Worm (Caenorhabditis elegans): ENCODE data around the gene C09H5.7.

The C09H5.7 gene

DNA sequence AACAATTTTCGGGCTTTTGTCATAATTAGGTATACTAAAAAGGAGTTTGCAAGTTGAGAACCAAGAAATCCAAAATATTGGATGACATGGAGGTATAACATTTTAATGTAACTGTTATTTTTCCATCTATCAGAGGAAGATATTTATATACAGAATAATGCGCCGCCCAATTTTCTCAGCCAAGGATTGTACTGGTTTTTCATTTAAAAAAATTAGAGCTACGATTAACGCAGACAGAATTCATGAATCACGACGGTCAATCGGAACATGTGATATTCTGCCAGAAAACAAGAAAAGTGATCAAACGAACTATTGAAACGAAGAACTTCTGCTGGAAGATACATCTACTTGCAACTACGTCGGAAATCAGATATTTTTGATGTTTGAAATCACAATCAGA lies 13.2 kb upstream of the C09H5.7 start, which contains the start of gene str-145:
Gene str-145 (minus strand): TSS at position 101 of the 400 bp plus-strand sequence.
- no peak for TF ChIP-seq nhr-12 (tag; optimal IDR thresholded peaks at IDR 0.05)
- TF ChIP-seq lin-13 (GFP tag; optimal IDR thresholded peaks at IDR 0.05): no peak
- TF ChIP-seq ZK546.5 (tag; optimal IDR thresholded peaks at IDR 0.05): no peak
- TF ChIP-seq ama-1 (optimal IDR thresholded peaks at IDR 0.05): no peak
- TF ChIP-seq dmd-4 (tag; optimal IDR thresholded peaks at IDR 0.05): no peak
- no peak for TF ChIP-seq ceh-82 (tag; optimal IDR thresholded peaks at IDR 0.05)
- no peak for TF ChIP-seq alr-1 (tag; optimal IDR thresholded peaks at IDR 0.05)
- TF ChIP-seq snpc-4 (tag; optimal IDR thresholded peaks at IDR 0.05): no peak
- TF ChIP-seq unc-39 (tag; optimal IDR thresholded peaks at IDR 0.05): no peak
- no peak for TF ChIP-seq nhr-129 (tag; optimal IDR thresholded peaks at IDR 0.05)
- no peak for TF ChIP-seq ztf-1 (GFP tag; conservative IDR thresholded peaks at IDR 0.05)
- TF ChIP-seq C34F6.9 (tag; optimal IDR thresholded peaks at IDR 0.05): no peak
- TF ChIP-seq blmp-1 (tag; optimal IDR thresholded peaks at IDR 0.05; ENCODE audit: insufficient read depth): no peak
- no peak for TF ChIP-seq sma-3 (GFP tag; optimal IDR thresholded peaks at IDR 0.05)
- no peak for TF ChIP-seq nhr-21 (tag; optimal IDR thresholded peaks at IDR 0.05)
- no peak for TF ChIP-seq mab-5 (tag; optimal IDR thresholded peaks at IDR 0.05)
- TF ChIP-seq mbf-1 (tag; optimal IDR thresholded peaks at IDR 0.05): no peak
- TF ChIP-seq nhr-23 (tag; optimal IDR thresholded peaks at IDR 0.05): no peak

DNA sequence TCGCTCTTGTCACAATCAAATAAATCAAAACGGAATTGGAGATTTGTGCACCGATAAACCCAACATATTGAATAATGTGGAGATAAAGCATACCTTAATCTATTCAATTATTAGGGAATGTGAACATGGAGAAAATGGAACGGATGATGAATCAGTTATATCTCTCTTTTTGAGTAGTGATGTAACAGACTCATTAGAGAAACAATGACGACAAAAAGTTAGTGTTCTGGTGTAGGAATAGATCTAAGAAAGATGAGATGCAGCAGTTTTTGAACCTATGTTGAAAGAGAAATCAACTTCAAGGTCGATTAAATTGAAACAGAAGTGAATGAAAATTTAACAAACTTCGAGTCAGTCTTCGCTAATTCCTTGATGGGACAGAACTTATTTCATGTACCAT lies 10.3 kb upstream of the C09H5.7 start, which contains the start of gene str-146:
Gene str-146 (minus strand): TSS at position 101 of the 400 bp plus-strand sequence.
- TF ChIP-seq ceh-82 (tag; optimal IDR thresholded peaks at IDR 0.05) (no peak), mab-5 (tag; optimal IDR thresholded peaks at IDR 0.05) (no peak), nhr-11 (tag; optimal IDR thresholded peaks at IDR 0.05) (no peak), lin-13 (GFP tag; optimal IDR thresholded peaks at IDR 0.05) (no peak), nhr-129 (tag; optimal IDR thresholded peaks at IDR 0.05) (no peak), mbf-1 (tag; optimal IDR thresholded peaks at IDR 0.05) (no peak), sem-4 (tag; optimal IDR thresholded peaks at IDR 0.05) (no peak), ZK546.5 (tag; optimal IDR thresholded peaks at IDR 0.05) (no peak), nhr-237 (tag; optimal IDR thresholded peaks at IDR 0.05) (no peak), unc-39 (tag; optimal IDR thresholded peaks at IDR 0.05) (no peak), lsy-2 (tag; optimal IDR thresholded peaks at IDR 0.05) (no peak), mdl-1 (tag; optimal IDR thresholded peaks at IDR 0.05) (no peak), lin-11 (tag; optimal IDR thresholded peaks at IDR 0.05) (no peak), crh-2 (tag; optimal IDR thresholded peaks at IDR 0.05) (no peak), ztf-4 (tag; optimal IDR thresholded peaks at IDR 0.05) (no peak)

DNA sequence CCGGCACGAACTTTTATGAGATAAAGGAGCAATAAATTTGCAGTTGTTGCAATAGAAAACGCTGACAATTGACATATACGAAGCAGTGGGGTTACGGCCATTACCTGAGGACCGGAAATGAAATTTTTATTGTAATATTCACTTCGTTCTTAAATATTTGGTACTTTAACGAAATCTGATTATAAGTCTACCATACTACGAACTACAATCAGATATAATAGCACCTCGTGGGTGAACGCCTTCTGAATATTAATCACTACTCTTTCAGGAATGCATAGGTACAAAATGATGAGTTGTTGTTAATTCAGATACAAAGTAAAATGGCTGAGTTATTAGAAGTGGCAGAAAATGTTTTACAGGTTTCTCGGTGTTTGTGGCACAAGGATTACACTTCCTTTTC lies 7.3 kb upstream of the C09H5.7 start, which contains the start of gene str-129:
Gene str-129 (minus strand): TSS at position 101 of the 400 bp plus-strand sequence.
- TF ChIP-seq peb-1 (tag; optimal IDR thresholded peaks at IDR 0.05) (no peak), mbf-1 (tag; optimal IDR thresholded peaks at IDR 0.05) (no peak), lin-39 (tag; optimal IDR thresholded peaks at IDR 0.05) (no peak), Y55F3AM.14 (GFP tag; optimal IDR thresholded peaks at IDR 0.05) (no peak), C34F6.9 (tag; optimal IDR thresholded peaks at IDR 0.05) (no peak), nhr-6 (tag; optimal IDR thresholded peaks at IDR 0.05) (no peak), sma-9 (GFP tag; optimal IDR thresholded peaks at IDR 0.05) (no peak), sma-9 (tag; optimal IDR thresholded peaks at IDR 0.05) (no peak), aly-2 (tag; optimal IDR thresholded peaks at IDR 0.05) (no peak), nhr-10 (tag; optimal IDR thresholded peaks at IDR 0.05) (no peak), nhr-77 (tag; optimal IDR thresholded peaks at IDR 0.05) (no peak)

DNA sequence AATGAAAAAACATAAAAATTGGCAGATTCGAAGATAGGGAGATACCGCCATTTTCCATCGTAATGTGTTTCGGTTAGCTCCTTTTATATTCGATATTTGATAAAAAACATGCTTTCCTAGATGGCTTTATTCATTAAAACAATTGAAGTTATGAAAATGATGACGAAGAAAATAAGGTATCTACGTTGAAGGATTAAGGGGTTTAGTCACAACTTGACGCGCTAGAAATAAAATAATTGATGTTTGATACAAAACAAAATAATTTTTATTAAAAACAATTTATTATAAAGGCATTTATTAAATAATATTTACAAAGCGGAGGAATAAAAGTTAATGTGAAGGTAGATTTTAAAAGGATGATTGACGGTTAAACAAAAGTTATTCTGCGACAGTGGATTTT lies 5.6 kb upstream of the C09H5.7 start, which contains the start of gene str-130:
Gene str-130 (minus strand): TSS at position 101 of the 400 bp plus-strand sequence.
- TF ChIP-seq nhr-237 (tag; optimal IDR thresholded peaks at IDR 0.05) (no peak), mbf-1 (tag; optimal IDR thresholded peaks at IDR 0.05) (no peak), nhr-129 (tag; optimal IDR thresholded peaks at IDR 0.05) (no peak), fos-1 (tag; optimal IDR thresholded peaks at IDR 0.05) (no peak), egl-27 (tag; optimal IDR thresholded peaks at IDR 0.05) (no peak), lin-39 (tag; optimal IDR thresholded peaks at IDR 0.05) (no peak), C34F6.9 (tag; optimal IDR thresholded peaks at IDR 0.05) (no peak), gmeb-1 (tag; optimal IDR thresholded peaks at IDR 0.05) (no peak), aly-2 (tag; optimal IDR thresholded peaks at IDR 0.05) (no peak), ZK546.5 (tag; optimal IDR thresholded peaks at IDR 0.05) (no peak), unc-55 (GFP tag; optimal IDR thresholded peaks at IDR 0.05) (no peak), R02D3.7 (tag; optimal IDR thresholded peaks at IDR 0.05) (no peak), blmp-1 (tag; optimal IDR thresholded peaks at IDR 0.05; ENCODE audit: insufficient read depth) (no peak), mdl-1 (tag; optimal IDR thresholded peaks at IDR 0.05) (no peak), zag-1 (tag; optimal IDR thresholded peaks at IDR 0.05) (no peak), sma-9 (GFP tag; optimal IDR thresholded peaks at IDR 0.05) (no peak), sma-9 (tag; optimal IDR thresholded peaks at IDR 0.05) (no peak), ztf-4 (tag; optimal IDR thresholded peaks at IDR 0.05) (no peak), Y55F3AM.14 (GFP tag; optimal IDR thresholded peaks at IDR 0.05) (no peak), nhr-23 (tag; optimal IDR thresholded peaks at IDR 0.05) (no peak)

All from whole organism, L2 larva.